Worm (Caenorhabditis elegans): ENCODE results near the gene srh-289.

DNA sequence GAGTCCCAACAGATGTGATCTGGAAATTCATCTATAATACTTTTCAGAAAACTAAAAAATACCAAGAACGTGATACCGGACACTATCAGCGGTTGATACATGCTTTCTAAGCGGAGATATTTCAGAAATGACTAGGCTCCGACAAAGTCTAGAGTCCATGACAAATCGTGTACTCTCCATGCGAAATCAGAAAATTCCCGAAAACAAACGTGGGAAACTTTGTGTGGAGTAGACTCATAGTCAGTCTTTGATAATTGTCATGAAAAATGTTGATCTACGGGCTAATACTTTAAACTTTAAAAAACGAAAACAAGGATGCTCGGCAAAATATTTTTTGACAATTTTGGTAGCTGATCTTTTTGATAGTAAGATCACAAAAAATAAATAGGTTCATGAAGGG is 4.9 kb upstream of the srh-289 start, which contains the start of gene srx-18:
- TF ChIP-seq ztf-7 (tag; optimal IDR thresholded peaks at IDR 0.05) (no peak), pha-4 (GFP tag; IDR thresholded peaks at IDR 0.05) (no peak), pha-4 (tag; optimal IDR thresholded peaks at IDR 0.05) (no peak), aha-1 (tag) (no peak), mdl-1 (tag; optimal IDR thresholded peaks at IDR 0.05) (no peak), lin-39 (tag; optimal IDR thresholded peaks at IDR 0.05) (no peak), attf-4 (tag; optimal IDR thresholded peaks at IDR 0.05) (no peak), R02D3.7 (tag; optimal IDR thresholded peaks at IDR 0.05) (no peak), dpl-1 (GFP tag; optimal IDR thresholded peaks at IDR 0.05) (no peak), dmd-6 (GFP tag; IDR thresholded peaks at IDR 0.05) (no peak)

All from whole organism, L4 larva.